Worm (Caenorhabditis elegans) whole organism, L1 larva: ENCODE results near the gene Y57G11C.23.

ENCODE experiments used
- C34B4.2 ChIP-seq: sonication (generic microtip); optimal IDR thresholded peaks from 2 replicates; lab custom pipeline; 2017; ENCODE audit warnings: mild to moderate bottlenecking, missing genetic modification characterization, missing compliant biosample characterization
- F16B12.6 ChIP-seq: fragments of 150-350 bp; optimal IDR thresholded peaks from 2 replicates; lab custom pipeline; 2014; ENCODE audit warnings: missing biosample characterization, missing genetic modification characterization
- ama-1 ChIP-seq: fragments of 150-350 bp; optimal IDR thresholded peaks from 2 replicates; lab custom pipeline; 2014
- blmp-1 ChIP-seq: fragments of 150-350 bp; optimal IDR thresholded peaks from 2 replicates; lab custom pipeline; 2014; ENCODE audit warnings: missing biosample characterization, missing genetic modification characterization
- ceh-82 ChIP-seq, 3 experiments: fragments of 150-350 bp in 1 of 3; sonication (generic microtip) in 2 of 3; optimal IDR thresholded peaks; 2 replicates each; lab custom pipeline; 2014 to 2017; ENCODE audit warnings: missing biosample characterization in 3 of 3, missing genetic modification characterization in 3 of 3
- dpl-1 ChIP-seq, 3 experiments: fragments of 150-350 bp in 2 of 3; sonication (generic microtip) in 1 of 3; optimal IDR thresholded peaks; 2 replicates each; lab custom pipeline; 2014 to 2017; ENCODE audit warnings: missing biosample characterization in 3 of 3, missing genetic modification characterization in 3 of 3, missing genetic modification reagents in 3 of 3
- efl-1 ChIP-seq, 4 experiments: fragments of 150-350 bp; optimal IDR thresholded peaks in 3 of 4; peaks in 1 of 4; 1 replicate in 1 of 4; 2 replicates in 3 of 4; lab custom pipeline; 2014; ENCODE audit warnings: missing biosample characterization in 2 of 4, missing genetic modification characterization in 2 of 4, missing genetic modification reagents in 2 of 4
- egl-13 ChIP-seq: sonication (generic microtip); optimal IDR thresholded peaks from 2 replicates; lab custom pipeline; 2016; ENCODE audit warnings: missing genotype, missing genetic modification reagents, missing genetic modification characterization, missing compliant biosample characterization
- elt-2 ChIP-seq: sonication (generic microtip); optimal IDR thresholded peaks from 2 replicates; lab custom pipeline; 2016; ENCODE audit warnings: missing genetic modification characterization, mild to moderate bottlenecking, inconsistent platforms, missing compliant biosample characterization, missing genetic modification reagents
- elt-3 ChIP-seq, 6 experiments: fragments of 150-350 bp in 1 of 6; sonication (generic microtip); optimal IDR thresholded peaks; 2 replicates each; lab custom pipeline; 2017 to 2018; ENCODE audit warnings: missing biosample characterization in 6 of 6, missing genetic modification characterization in 6 of 6, inconsistent platforms in 1 of 6
- ets-5 ChIP-seq: fragments of 200-800 bp; sonication (Bioruptor generic); IDR thresholded peaks from 2 replicates; pipeline ENCODE4 v1.3.6; 2022; ENCODE audit warnings: missing genetic modification characterization, missing compliant biosample characterization
- fkh-10 ChIP-seq: sonication (generic microtip); optimal IDR thresholded peaks from 2 replicates; lab custom pipeline; 2017; ENCODE audit warnings: missing biosample characterization, missing genetic modification reagents, missing genetic modification characterization
- fkh-4 ChIP-seq: sonication (generic microtip); optimal IDR thresholded peaks from 2 replicates; lab custom pipeline; 2016; ENCODE audit warnings: missing compliant biosample characterization, missing genetic modification characterization, borderline replicate concordance
- fkh-8 ChIP-seq: sonication (generic microtip); optimal IDR thresholded peaks from 2 replicates; lab custom pipeline; 2016; ENCODE audit warnings: mild to moderate bottlenecking, missing genetic modification characterization, missing compliant biosample characterization
- fos-1 ChIP-seq: fragments of 150-350 bp; optimal IDR thresholded peaks from 2 replicates; lab custom pipeline; 2014; ENCODE audit warnings: missing biosample characterization, missing genetic modification characterization
- grh-1 ChIP-seq: fragments of 200-800 bp; sonication (Bioruptor generic); IDR thresholded peaks from 2 replicates; pipeline ENCODE4 v1.3.6; 2022; ENCODE audit warnings: missing genetic modification reagents, missing genetic modification characterization, missing compliant biosample characterization
- jun-1 ChIP-seq: fragments of 150-350 bp; optimal IDR thresholded peaks from 2 replicates; lab custom pipeline; 2014; ENCODE audit warnings: missing biosample characterization, missing genetic modification reagents, missing genetic modification characterization
- lin-14 ChIP-seq: fragments of 200-800 bp; sonication (Bioruptor generic); optimal IDR thresholded peaks from 2 replicates; lab custom pipeline; 2018; ENCODE audit warnings: mild to moderate bottlenecking, missing genetic modification characterization, moderate library complexity, missing compliant biosample characterization
- lin-35 ChIP-seq, 2 experiments: fragments of 150-350 bp; optimal IDR thresholded peaks; 2 replicates each; lab custom pipeline; 2014; ENCODE audit warnings: missing biosample characterization in 2 of 2, missing genetic modification characterization in 2 of 2, missing genetic modification reagents in 2 of 2
- lir-3 ChIP-seq: sonication (generic microtip); optimal IDR thresholded peaks from 2 replicates; lab custom pipeline; 2016; ENCODE audit warnings: mild to moderate bottlenecking, missing genetic modification characterization, moderate library complexity, missing compliant biosample characterization; ENCODE audit not compliant: poor library complexity
- mab-9 ChIP-seq: fragments of 200-800 bp; sonication (Bioruptor generic); IDR thresholded peaks from 2 replicates; pipeline ENCODE4 v1.3.6; 2022; ENCODE audit warnings: missing genetic modification reagents, missing genetic modification characterization, missing compliant biosample characterization
- mdl-1 ChIP-seq, 2 experiments: fragments of 150-350 bp; optimal IDR thresholded peaks; 2 replicates each; lab custom pipeline; 2014 to 2017; ENCODE audit warnings: missing biosample characterization in 2 of 2, missing genetic modification characterization in 2 of 2, inconsistent platforms in 1 of 2
- mep-1 ChIP-seq: fragments of 150-350 bp; optimal IDR thresholded peaks from 2 replicates; lab custom pipeline; 2014; ENCODE audit warnings: missing biosample characterization, missing genetic modification characterization
- nhr-19 ChIP-seq: fragments of 200-800 bp; sonication (Bioruptor generic); conservative IDR thresholded peaks from 2 replicates; pipeline ENCODE4 v1.3.6; 2022; ENCODE audit warnings: missing genetic modification characterization, missing compliant biosample characterization
- nhr-20 ChIP-seq: sonication (generic microtip); optimal IDR thresholded peaks from 2 replicates; lab custom pipeline; 2016; ENCODE audit warnings: mild to moderate bottlenecking, missing genetic modification characterization, missing compliant biosample characterization
- nhr-28 ChIP-seq: fragments of 150-350 bp; optimal IDR thresholded peaks from 2 replicates; lab custom pipeline; 2014; ENCODE audit warnings: missing biosample characterization, missing genetic modification characterization
- nhr-47 ChIP-seq: sonication (generic microtip); optimal IDR thresholded peaks from 2 replicates; lab custom pipeline; 2016; ENCODE audit warnings: mild to moderate bottlenecking, missing genetic modification characterization, moderate library complexity, missing compliant biosample characterization
- nhr-71 ChIP-seq: sonication (generic microtip); optimal IDR thresholded peaks from 2 replicates; lab custom pipeline; 2016; ENCODE audit warnings: mild to moderate bottlenecking, missing genetic modification characterization, moderate library complexity, missing compliant biosample characterization
- nhr-76 ChIP-seq: sonication (generic microtip); optimal IDR thresholded peaks from 2 replicates; lab custom pipeline; 2017; ENCODE audit warnings: missing biosample characterization, missing genetic modification characterization
- nhr-77 ChIP-seq: fragments of 150-350 bp; optimal IDR thresholded peaks from 2 replicates; lab custom pipeline; 2014; ENCODE audit warnings: missing biosample characterization, missing genetic modification characterization
- nhr-85 ChIP-seq: sonication (generic microtip); peaks from one replicate; lab custom pipeline; 2016; ENCODE audit warnings: missing genetic modification characterization, inconsistent platforms, missing compliant biosample characterization
- nhr-90 ChIP-seq: sonication (generic microtip); optimal IDR thresholded peaks from 2 replicates; lab custom pipeline; 2016; ENCODE audit warnings: mild to moderate bottlenecking, missing genetic modification characterization, missing compliant biosample characterization; ENCODE audit not compliant: poor library complexity
- pqm-1 ChIP-seq: sonication (generic microtip); optimal IDR thresholded peaks from 3 replicates; lab custom pipeline; 2017; ENCODE audit warnings: missing biosample characterization, missing genetic modification characterization
- skn-1 ChIP-seq: fragments of 150-350 bp; optimal IDR thresholded peaks from 2 replicates; lab custom pipeline; 2014; ENCODE audit warnings: missing biosample characterization, missing genetic modification characterization
- snu-23 ChIP-seq: sonication (generic microtip); optimal IDR thresholded peaks from 2 replicates; lab custom pipeline; 2016; ENCODE audit warnings: missing genetic modification characterization, missing compliant biosample characterization
- swsn-7 ChIP-seq: sonication (generic microtip); optimal IDR thresholded peaks from 2 replicates; lab custom pipeline; 2016; ENCODE audit warnings: missing genetic modification characterization, missing compliant biosample characterization
- tbx-2 ChIP-seq: sonication (generic microtip); optimal IDR thresholded peaks from 2 replicates; lab custom pipeline; 2016; ENCODE audit warnings: missing genetic modification characterization, missing compliant biosample characterization
- tlp-1 ChIP-seq: fragments of 150-350 bp; optimal IDR thresholded peaks from 2 replicates; lab custom pipeline; 2014; ENCODE audit warnings: missing biosample characterization, missing genetic modification characterization
- unc-30 ChIP-seq: sonication (generic microtip); optimal IDR thresholded peaks from 2 replicates; lab custom pipeline; 2017; ENCODE audit warnings: missing biosample characterization, missing genetic modification characterization
- unc-62 ChIP-seq: fragments of 150-350 bp; optimal IDR thresholded peaks from 2 replicates; lab custom pipeline; 2014; ENCODE audit warnings: missing biosample characterization, missing genetic modification reagents, missing genetic modification characterization
- xbp-1 ChIP-seq: sonication (generic microtip); optimal IDR thresholded peaks from 2 replicates; lab custom pipeline; 2016; ENCODE audit warnings: missing genetic modification characterization, missing compliant biosample characterization
- zag-1 ChIP-seq: fragments of 150-350 bp; optimal IDR thresholded peaks from 2 replicates; lab custom pipeline; 2014; ENCODE audit warnings: missing biosample characterization, missing genetic modification characterization
- ztf-4 ChIP-seq: fragments of 150-350 bp; optimal IDR thresholded peaks from 2 replicates; lab custom pipeline; 2014; ENCODE audit warnings: missing biosample characterization, missing genetic modification characterization

The Y57G11C.23 gene

ce11 chrIV:14883812-14884211 is 22.2 kb upstream of the Y57G11C.23 start:
- TF ChIP-seq mdl-1 (tag; optimal IDR thresholded peaks at IDR 0.05; lab: Kevin White, UChicago) (peak in 1 of 2 experiments; percentile 2), nhr-71 (tag; lab: Kevin White, UChicago) (peak; percentile 5), lin-35 (GFP tag; optimal IDR thresholded peaks at IDR 0.05; lab: Kevin White, UChicago) (peak in 1 of 2 experiments; percentile 54), ceh-82 (tag; optimal IDR thresholded peaks at IDR 0.05; lab: Kevin White, UChicago) (no peak), nhr-20 (tag; lab: Kevin White, UChicago) (peak; percentile 25), nhr-77 (no peak), elt-2 (tag; lab: Kevin White, UChicago) (peak; percentile 84), ama-1 (no peak), pqm-1 (peak; percentile 65), jun-1 (peak; percentile 39), nhr-90 (tag; lab: Kevin White, UChicago) (peak; percentile 22), dpl-1 (GFP tag; optimal IDR thresholded peaks at IDR 0.05; lab: Kevin White, UChicago) (no peak), ets-5 (GFP tag; lab: Robert Waterston, UW) (no peak)

ce11 chrIV:14879184-14879583 is 17.6 kb upstream of the Y57G11C.23 start, which contains the start of gene eps-8:
Gene eps-8 (plus strand): TSS chrIV:14879484.
- no peak for TF ChIP-seq tbx-2 (tag; lab: Kevin White, UChicago)
- TF ChIP-seq nhr-19 (GFP tag; lab: Robert Waterston, UW): no peak
- no peak for TF ChIP-seq fos-1 (tag; lab: Kevin White, UChicago)

- TF ChIP-seq nhr-85 (peak; percentile 49), mab-9 (GFP tag; lab: Robert Waterston, UW) (no peak), nhr-71 (tag; lab: Kevin White, UChicago) (no peak), efl-1 (optimal IDR thresholded peaks at IDR 0.05; lab: Kevin White, UChicago) (no peak), efl-1 (GFP tag; optimal IDR thresholded peaks at IDR 0.05 in 1 of 2; lab: Kevin White, UChicago) (peak in 1 of 2 experiments; percentile 60), blmp-1 (tag; lab: Kevin White, UChicago) (peak; percentile 61)
- TF ChIP-seq, all 84 proteins: peak for 3
Observed at ce11 chrIV:14877657-14878056, 16.1 kb upstream of the Y57G11C.23 start.

- TF ChIP-seq dpl-1 (GFP tag; optimal IDR thresholded peaks at IDR 0.05; lab: Kevin White, UChicago) (peak in 1 of 3 experiments; percentile 10), nhr-47 (no peak), F16B12.6 (no peak), nhr-71 (tag; lab: Kevin White, UChicago) (peak; percentile 11), snu-23 (GFP tag; lab: Kevin White, UChicago) (peak; percentile 27), blmp-1 (tag; lab: Kevin White, UChicago) (peak; percentile 87), elt-3 (tag; optimal IDR thresholded peaks at IDR 0.05; lab: Kevin White, UChicago) (peak in 1 of 6 experiments; percentile 10), mdl-1 (tag; optimal IDR thresholded peaks at IDR 0.05; lab: Kevin White, UChicago) (peak in 1 of 2 experiments; percentile 2), pqm-1 (no peak), lin-14 (GFP tag; lab: Kevin White, UChicago) (peak; percentile 62), fkh-10 (GFP tag; lab: Kevin White, UChicago) (no peak), nhr-85 (peak; percentile 69), efl-1 (optimal IDR thresholded peaks at IDR 0.05; lab: Kevin White, UChicago) (no peak), efl-1 (GFP tag; optimal IDR thresholded peaks at IDR 0.05 in 1 of 2; lab: Kevin White, UChicago) (peak in 1 of 2 experiments; percentile 49), grh-1 (peak; percentile 50; the same call in 1 of the 2 replicates), zag-1 (tag; lab: Kevin White, UChicago) (no peak), mep-1 (tag; lab: Kevin White, UChicago) (peak; percentile 56)
Observed at ce11 chrIV:14876632-14877031, 15.0 kb upstream of the Y57G11C.23 start.

ce11 chrIV:14874926-14875570 is 13.5 kb upstream of the Y57G11C.23 start:
- TF ChIP-seq tbx-2 (tag; lab: Kevin White, UChicago) (peak; percentile 52), egl-13 (tag; lab: Kevin White, UChicago) (no peak), zag-1 (tag; lab: Kevin White, UChicago) (no peak), lir-3 (tag; lab: Kevin White, UChicago) (no peak), skn-1 (no peak), nhr-76 (no peak), lin-35 (GFP tag; optimal IDR thresholded peaks at IDR 0.05; lab: Kevin White, UChicago) (peak; percentile 20 to 56), ztf-4 (tag; lab: Kevin White, UChicago) (no peak), xbp-1 (tag; lab: Kevin White, UChicago) (no peak), swsn-7 (tag; lab: Kevin White, UChicago) (peak; percentile 34), unc-30 (tag; lab: Kevin White, UChicago) (no peak), nhr-28 (no peak), C34B4.2 (tag; lab: Kevin White, UChicago) (no peak), unc-62 (GFP tag; lab: Kevin White, UChicago) (no peak), fkh-4 (tag; lab: Kevin White, UChicago) (no peak), grh-1 (no peak), tlp-1 (tag; lab: Kevin White, UChicago) (no peak), fkh-8 (tag; lab: Kevin White, UChicago) (no peak)
